Worm (Caenorhabditis elegans) whole organism, early embryonic: ENCODE data around the gene R11G1.1.

Experiments used
- F13C5.2 ChIP-seq: sonication (generic microtip); optimal IDR thresholded peaks from 2 replicates; lab custom pipeline; 2017; ENCODE audit warnings: mild to moderate bottlenecking, missing genetic modification characterization, inconsistent platforms, missing compliant biosample characterization
- ama-1 ChIP-seq: fragments of 150-350 bp; optimal IDR thresholded peaks from 2 replicates; lab custom pipeline; 2014
- flt-1 ChIP-seq: fragments of 200-800 bp; sonication (Bioruptor generic); IDR thresholded peaks from 2 replicates; pipeline ENCODE4 v1.3.6; 2022; ENCODE audit warnings: missing genetic modification characterization, missing compliant biosample characterization
- hmbx-1 ChIP-seq: sonication (generic microtip); optimal IDR thresholded peaks from 2 replicates; lab custom pipeline; 2016; ENCODE audit warnings: mild to moderate bottlenecking, missing genetic modification characterization, missing compliant biosample characterization
- pes-1 ChIP-seq: fragments of 200-800 bp; sonication (Bioruptor generic); IDR thresholded peaks from 2 replicates; pipeline ENCODE4 v1.3.6; 2022; ENCODE audit warnings: missing genetic modification reagents, missing genetic modification characterization, missing compliant biosample characterization
- scrt-1 ChIP-seq: fragments of 200-800 bp; sonication (Bioruptor generic); IDR thresholded peaks from 2 replicates; pipeline ENCODE4 v1.3.6; 2022; ENCODE audit warnings: missing genetic modification characterization, missing compliant biosample characterization
- tbx-11 ChIP-seq: fragments of 200-800 bp; sonication (Bioruptor generic); IDR thresholded peaks from 2 replicates; pipeline ENCODE4 v1.3.6; 2022; ENCODE audit warnings: missing genetic modification characterization, missing compliant biosample characterization
- tbx-37 ChIP-seq: fragments of 200-800 bp; sonication (Bioruptor generic); conservative IDR thresholded peaks from 2 replicates; pipeline ENCODE4 v1.3.6; 2022; ENCODE audit warnings: missing genetic modification reagents, missing genetic modification characterization, missing compliant biosample characterization
- tra-4 ChIP-seq: sonication (generic microtip); optimal IDR thresholded peaks from 2 replicates; lab custom pipeline; 2017; ENCODE audit warnings: missing genetic modification characterization, missing compliant biosample characterization

DNA sequence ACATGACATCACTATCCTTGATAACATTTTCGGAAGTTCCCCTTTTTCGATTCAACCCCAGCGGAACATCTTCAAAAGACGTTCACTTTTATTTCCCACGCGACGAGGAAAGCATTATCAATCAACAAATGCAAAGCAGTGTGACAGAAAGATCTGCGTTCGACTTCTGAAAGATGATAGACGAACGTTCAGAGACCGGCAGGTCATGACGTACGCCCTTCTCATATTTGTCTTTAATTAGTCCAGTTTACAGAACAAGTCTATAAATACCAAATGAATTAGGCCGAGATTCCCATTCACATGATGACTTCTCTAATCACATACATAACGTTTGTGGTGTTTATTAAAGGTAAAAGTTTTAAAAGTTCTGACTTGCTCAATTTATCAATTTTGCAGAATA is 4.7 kb upstream of the R11G1.1 start, which contains the start of gene R11G1.11:
- no peak for TF ChIP-seq flt-1 (GFP tag; lab: Robert Waterston, UW)
- TF ChIP-seq ama-1 (lab: Kevin White, UChicago), result no peak
- TF ChIP-seq tra-4 (tag; lab: Kevin White, UChicago), result no peak
- no peak for TF ChIP-seq pes-1
- TF ChIP-seq scrt-1, result no peak
- TF ChIP-seq tbx-37 (GFP tag; lab: Robert Waterston, UW), result no peak
- TF ChIP-seq tbx-11, result no peak
- no peak for TF ChIP-seq F13C5.2
- TF ChIP-seq hmbx-1, result no peak
